Worm (Caenorhabditis elegans) whole organism, young adult: ENCODE measurements around the gene sde-2.
A peak's percentile ranks its signal among the peaks of the same experiment; 100 is the strongest.

Source experiments
- B0336.3 ChIP-seq: fragments of 200-800 bp; sonication (Bioruptor generic); IDR thresholded peaks from 2 replicates; pipeline ENCODE4 v1.3.6; 2022; ENCODE audit warnings: missing genetic modification characterization, missing compliant biosample characterization
- C17E4.6 ChIP-seq: fragments of 200-800 bp; sonication (Bioruptor generic); IDR thresholded peaks from 2 replicates; pipeline ENCODE4 v1.3.6; 2022; ENCODE audit warnings: missing genetic modification reagents, missing genetic modification characterization, missing compliant biosample characterization
- D2030.7 ChIP-seq: fragments of 200-800 bp; sonication (Bioruptor generic); IDR thresholded peaks from 2 replicates; pipeline ENCODE4 v1.3.6; 2022; ENCODE audit warnings: missing genetic modification reagents, missing genetic modification characterization, missing compliant biosample characterization
- F52B5.7 ChIP-seq: sonication (generic microtip); optimal IDR thresholded peaks from 2 replicates; lab custom pipeline; 2016; ENCODE audit warnings: mild to moderate bottlenecking, missing genetic modification characterization, missing compliant biosample characterization
- Y53G8AR.9 ChIP-seq: fragments of 200-800 bp; sonication (Bioruptor generic); conservative IDR thresholded peaks from 2 replicates; pipeline ENCODE4 v1.3.6; 2022; ENCODE audit warnings: missing genetic modification reagents, missing genetic modification characterization, missing compliant biosample characterization
- Y56A3A.18 ChIP-seq: fragments of 200-800 bp; sonication (Bioruptor generic); IDR thresholded peaks from 2 replicates; pipeline ENCODE4 v1.3.6; 2022; ENCODE audit warnings: missing genetic modification reagents, missing genetic modification characterization, missing compliant biosample characterization
- Y79H2A.3 ChIP-seq: fragments of 200-800 bp; sonication (Bioruptor generic); conservative IDR thresholded peaks from 2 replicates; pipeline ENCODE4 v1.3.6; 2022; ENCODE audit warnings: missing genetic modification reagents, missing genetic modification characterization, missing compliant biosample characterization
- ZK185.1 ChIP-seq: sonication (generic microtip); optimal IDR thresholded peaks from 2 replicates; lab custom pipeline; 2016; ENCODE audit warnings: mild to moderate bottlenecking, missing genetic modification characterization, missing compliant biosample characterization; ENCODE audit not compliant: poor library complexity, severe bottlenecking
- aptf-3 ChIP-seq: fragments of 200-800 bp; sonication (Bioruptor generic); IDR thresholded peaks from 2 replicates; pipeline ENCODE4 v1.3.6; 2022; ENCODE audit warnings: missing genetic modification characterization, missing compliant biosample characterization
- atf-7 ChIP-seq: sonication (generic microtip); optimal IDR thresholded peaks from 2 replicates; lab custom pipeline; 2017; ENCODE audit warnings: mild to moderate bottlenecking, missing genetic modification characterization, missing compliant biosample characterization
- athp-1 ChIP-seq: sonication (generic microtip); optimal IDR thresholded peaks from 2 replicates; lab custom pipeline; 2017; ENCODE audit warnings: mild to moderate bottlenecking, missing genetic modification characterization, missing compliant biosample characterization
- bed-1 ChIP-seq: fragments of 200-800 bp; sonication (Bioruptor generic); IDR thresholded peaks from 2 replicates; pipeline ENCODE4 v1.3.6; 2022; ENCODE audit warnings: missing genetic modification reagents, missing genetic modification characterization, missing compliant biosample characterization
- ccch-3 ChIP-seq: fragments of 200-800 bp; sonication (Bioruptor generic); optimal IDR thresholded peaks from 2 replicates; lab custom pipeline; 2018; ENCODE audit warnings: mild to moderate bottlenecking, missing genetic modification characterization, missing compliant biosample characterization
- cebp-1 ChIP-seq, 2 experiments: fragments of 200-800 bp in 1 of 2; sonication (Bioruptor generic) in 1 of 2; sonication (generic microtip) in 1 of 2; IDR thresholded peaks in 1 of 2; optimal IDR thresholded peaks in 1 of 2; 2 replicates each; pipeline versions ENCODE4 v1.3.6 to Lab custom; 2017 to 2022; ENCODE audit warnings: missing compliant biosample characterization in 2 of 2, missing genetic modification characterization in 2 of 2, mild to moderate bottlenecking in 1 of 2, missing genetic modification reagents in 1 of 2, moderate library complexity in 1 of 2
- efl-1 ChIP-seq: fragments of 150-350 bp; optimal IDR thresholded peaks from 2 replicates; lab custom pipeline; 2014; ENCODE audit warnings: missing biosample characterization, missing genetic modification reagents, missing genetic modification characterization
- egl-44 ChIP-seq: fragments of 200-800 bp; sonication (Bioruptor generic); IDR thresholded peaks from 2 replicates; pipeline ENCODE4 v1.3.6; 2022; ENCODE audit warnings: missing genetic modification reagents, missing genetic modification characterization, missing compliant biosample characterization
- egrh-3 ChIP-seq: fragments of 200-800 bp; sonication (Bioruptor generic); IDR thresholded peaks from 2 replicates; pipeline ENCODE4 v1.3.6; 2022; ENCODE audit warnings: missing genetic modification reagents, missing genetic modification characterization, missing compliant biosample characterization
- him-1 ChIP-seq: sonication (generic microtip); optimal IDR thresholded peaks from 2 replicates; lab custom pipeline; 2016; ENCODE audit warnings: missing genotype, missing genetic modification reagents, missing genetic modification characterization, missing compliant biosample characterization
- hlh-26 ChIP-seq: fragments of 200-800 bp; sonication (Bioruptor generic); conservative IDR thresholded peaks from 2 replicates; pipeline ENCODE4 v1.3.6; 2022; ENCODE audit warnings: missing genetic modification reagents, missing genetic modification characterization, missing compliant biosample characterization
- hmg-1.2 ChIP-seq: fragments of 200-800 bp; sonication (Bioruptor generic); IDR thresholded peaks from 2 replicates; pipeline ENCODE4 v1.3.6; 2022; ENCODE audit warnings: missing genetic modification reagents, missing genetic modification characterization, missing compliant biosample characterization
- hmg-20 ChIP-seq: fragments of 200-800 bp; sonication (Bioruptor generic); IDR thresholded peaks from 2 replicates; pipeline ENCODE4 v1.3.6; 2022; ENCODE audit warnings: missing genetic modification reagents, missing genetic modification characterization, missing compliant biosample characterization
- lin-26 ChIP-seq: fragments of 200-800 bp; sonication (Bioruptor generic); IDR thresholded peaks from 2 replicates; pipeline ENCODE4 v1.3.6; 2022; ENCODE audit warnings: missing genetic modification reagents, missing genetic modification characterization, missing compliant biosample characterization
- lin-54 ChIP-seq: fragments of 200-800 bp; sonication (Bioruptor generic); optimal IDR thresholded peaks from 2 replicates; lab custom pipeline; 2018; ENCODE audit warnings: mild to moderate bottlenecking, missing genetic modification characterization, missing compliant biosample characterization
- lsl-1 ChIP-seq: fragments of 200-800 bp; sonication (Bioruptor generic); optimal IDR thresholded peaks from 2 replicates; lab custom pipeline; 2018; ENCODE audit warnings: mild to moderate bottlenecking, missing genetic modification characterization, moderate library complexity, missing compliant biosample characterization
- madf-10 ChIP-seq: sonication (generic microtip); optimal IDR thresholded peaks from 2 replicates; lab custom pipeline; 2016; ENCODE audit warnings: mild to moderate bottlenecking, missing genetic modification characterization, missing compliant biosample characterization
- madf-3 ChIP-seq: fragments of 200-800 bp; sonication (Bioruptor generic); IDR thresholded peaks from 2 replicates; pipeline ENCODE4 v1.3.6; 2022; ENCODE audit warnings: missing genetic modification reagents, missing genetic modification characterization, missing compliant biosample characterization
- madf-6 ChIP-seq: fragments of 200-800 bp; sonication (Bioruptor generic); IDR thresholded peaks from 2 replicates; pipeline ENCODE4 v1.3.6; 2022; ENCODE audit warnings: missing genetic modification reagents, missing genetic modification characterization, missing compliant biosample characterization
- madf-8 ChIP-seq: fragments of 200-800 bp; sonication (Bioruptor generic); conservative IDR thresholded peaks from 2 replicates; pipeline ENCODE4 v1.3.6; 2022; ENCODE audit warnings: missing genetic modification reagents, missing genetic modification characterization, missing compliant biosample characterization
- nhr-120 ChIP-seq: fragments of 200-800 bp; sonication (Bioruptor generic); IDR thresholded peaks from 2 replicates; pipeline ENCODE4 v1.3.6; 2022; ENCODE audit warnings: missing genetic modification characterization, missing compliant biosample characterization
- nhr-27 ChIP-seq: fragments of 200-800 bp; sonication (Bioruptor generic); optimal IDR thresholded peaks from 2 replicates; lab custom pipeline; 2018; ENCODE audit warnings: mild to moderate bottlenecking, missing genetic modification characterization, moderate library complexity, missing compliant biosample characterization
- snpc-1.1 ChIP-seq: sonication (generic microtip); optimal IDR thresholded peaks from 2 replicates; lab custom pipeline; 2017; ENCODE audit warnings: missing genetic modification characterization, mild to moderate bottlenecking, missing compliant biosample characterization, antibody characterized with exemption, moderate library complexity, missing genotype, missing genetic modification reagents; ENCODE audit not compliant: insufficient read depth
- snpc-3.4 ChIP-seq: sonication (generic microtip); optimal IDR thresholded peaks from 2 replicates; lab custom pipeline; 2017; ENCODE audit warnings: missing genetic modification characterization, mild to moderate bottlenecking, missing compliant biosample characterization, antibody characterized with exemption, moderate library complexity, missing genotype, missing genetic modification reagents
- tbp1 ChIP-seq: fragments of 200-800 bp; sonication (Bioruptor generic); optimal IDR thresholded peaks from 2 replicates; lab custom pipeline; 2018; ENCODE audit warnings: mild to moderate bottlenecking, missing genetic modification characterization, missing compliant biosample characterization
- zfh-2 ChIP-seq: fragments of 200-800 bp; sonication (Bioruptor generic); conservative IDR thresholded peaks from 2 replicates; pipeline ENCODE4 v1.3.6; 2022; ENCODE audit warnings: missing genetic modification reagents, missing genetic modification characterization, missing compliant biosample characterization
- zim-3 ChIP-seq: sonication (generic microtip); optimal IDR thresholded peaks from 2 replicates; lab custom pipeline; 2017; ENCODE audit warnings: mild to moderate bottlenecking, missing genetic modification characterization, moderate library complexity, missing compliant biosample characterization
- ztf-26 ChIP-seq: sonication (generic microtip); optimal IDR thresholded peaks from 2 replicates; lab custom pipeline; 2017; ENCODE audit warnings: missing genetic modification characterization, missing compliant biosample characterization
- ztf-28 ChIP-seq: fragments of 200-800 bp; sonication (Bioruptor generic); IDR thresholded peaks from 2 replicates; pipeline ENCODE4 v1.3.6; 2022; ENCODE audit warnings: missing genetic modification reagents, missing genetic modification characterization, missing compliant biosample characterization
- ztf-6 ChIP-seq: fragments of 200-800 bp; sonication (Bioruptor generic); IDR thresholded peaks from 2 replicates; pipeline ENCODE4 v1.3.6; 2022; ENCODE audit warnings: missing genetic modification reagents, missing genetic modification characterization, missing compliant biosample characterization

The sde-2 gene

DNA sequence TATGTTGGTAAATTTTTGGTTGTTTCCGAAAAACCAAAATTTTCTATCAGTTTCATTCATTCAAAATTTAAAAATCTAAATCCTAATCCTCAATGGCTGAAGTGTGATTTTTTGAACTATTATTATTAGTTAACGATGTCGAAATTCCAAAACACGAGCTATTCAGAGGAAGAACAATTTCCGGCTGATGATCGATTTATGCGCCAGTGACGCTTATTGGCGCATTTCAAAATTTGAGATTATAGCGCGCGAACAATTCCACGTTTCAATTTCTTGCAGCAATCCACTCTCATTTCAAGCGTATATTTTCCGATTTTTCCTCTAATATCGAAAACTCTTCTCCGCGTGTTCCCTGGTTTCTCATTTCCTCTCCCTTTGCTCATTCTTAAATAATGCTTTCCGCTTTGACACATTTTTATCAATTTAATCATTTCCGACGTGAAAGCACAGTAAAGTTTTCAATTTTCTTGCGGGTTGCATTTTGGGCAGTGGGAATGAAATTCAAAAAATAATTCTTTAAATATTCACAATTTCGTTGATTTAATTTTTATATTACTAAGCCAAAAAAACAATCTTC is 37.1 kb downstream of the sde-2 start (continued):
- TF ChIP-seq tbp1 (GFP tag; lab: Kevin White, UChicago) (peak; percentile 18), zfh-2 (no peak), snpc-3.4 (tag; lab: Kevin White, UChicago) (peak; percentile 46), zim-3 (tag; lab: Kevin White, UChicago) (no peak), hmg-20 (GFP tag; lab: Robert Waterston, UW) (0 out of 2 replicates have a peak, but pooled peaks have one; percentile 32), hlh-26 (no peak), Y56A3A.18 (GFP tag; lab: Robert Waterston, UW) (peak; percentile 15; the same call in 1 of the 2 replicates), B0336.3 (GFP tag; lab: Robert Waterston, UW) (0 out of 2 replicates have a peak, but pooled peaks have one; percentile 20), lin-54 (GFP tag; lab: Kevin White, UChicago) (peak; percentile 38), nhr-27 (tag; lab: Kevin White, UChicago) (no peak), cebp-1 (GFP tag; IDR thresholded peaks at IDR 0.05; lab: Robert Waterston, UW) (no peak), cebp-1 (tag; optimal IDR thresholded peaks at IDR 0.05; lab: Kevin White, UChicago) (peak; percentile 70), ztf-26 (no peak), aptf-3 (GFP tag; lab: Robert Waterston, UW) (no peak), madf-8 (GFP tag; lab: Robert Waterston, UW) (peak; percentile 26; the same call in 1 of the 2 replicates), lsl-1 (GFP tag; lab: Kevin White, UChicago) (peak; percentile 46), C17E4.6 (no peak), efl-1 (GFP tag; lab: Kevin White, UChicago) (peak; percentile 59), bed-1 (GFP tag; lab: Robert Waterston, UW) (no peak), egrh-3 (GFP tag; lab: Robert Waterston, UW) (no peak), atf-7 (tag; lab: Kevin White, UChicago) (peak; percentile 38), Y79H2A.3 (GFP tag; lab: Robert Waterston, UW) (no peak), madf-3 (GFP tag; lab: Robert Waterston, UW) (peak; percentile 67; the same call in 1 of the 2 replicates), madf-10 (tag; lab: Kevin White, UChicago) (no peak), Y53G8AR.9 (GFP tag; lab: Robert Waterston, UW) (0 out of 2 replicates have a peak, but pooled peaks have one; percentile 68), D2030.7 (GFP tag; lab: Robert Waterston, UW) (peak; percentile 68), ZK185.1 (tag; lab: Kevin White, UChicago) (peak; percentile 2), ztf-28 (GFP tag; lab: Robert Waterston, UW) (no peak), nhr-120 (GFP tag; lab: Robert Waterston, UW) (no peak)

DNA sequence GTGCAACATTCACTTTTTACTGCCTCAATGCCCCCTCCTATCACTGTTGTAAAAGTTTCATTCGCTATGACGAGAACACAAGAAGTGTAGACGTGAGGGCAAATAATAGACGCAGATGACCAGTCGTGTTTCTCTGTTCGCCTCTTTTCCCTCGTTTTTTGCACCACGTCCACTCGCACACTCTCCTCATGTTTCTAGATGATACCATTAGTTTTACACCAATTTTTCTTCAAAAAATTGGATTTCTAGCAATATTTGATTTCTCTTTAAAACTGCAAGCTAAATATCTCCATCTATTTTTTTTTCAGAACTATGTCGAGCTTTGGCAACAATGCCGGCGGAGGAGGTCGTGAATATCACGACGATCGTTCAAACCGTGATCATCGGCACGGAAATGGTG is 37.7 kb downstream of the sde-2 start, which contains the start of gene rde-12:
rde-12 (plus strand) TSS at position 301 of the 400 bp plus-strand sequence.
- TF ChIP-seq ccch-3 (GFP tag; lab: Kevin White, UChicago) (no peak), madf-6 (GFP tag; lab: Robert Waterston, UW) (0 out of 2 replicates have a peak, but pooled peaks have one; percentile 5), lin-26 (GFP tag; lab: Robert Waterston, UW) (0 out of 2 replicates have a peak, but pooled peaks have one; percentile 32), ztf-6 (GFP tag; lab: Robert Waterston, UW) (no peak), snpc-1.1 (no peak), egl-44 (GFP tag; lab: Robert Waterston, UW) (0 out of 2 replicates have a peak, but pooled peaks have one; percentile 16), bed-1 (GFP tag; lab: Robert Waterston, UW) (no peak), F52B5.7 (tag; lab: Kevin White, UChicago) (peak; percentile 20), cebp-1 (GFP tag; IDR thresholded peaks at IDR 0.05; lab: Robert Waterston, UW) (no peak), cebp-1 (tag; optimal IDR thresholded peaks at IDR 0.05; lab: Kevin White, UChicago) (peak; percentile 27), hmg-1.2 (GFP tag; lab: Robert Waterston, UW) (peak; percentile 41; the same call in 1 of the 2 replicates), zim-3 (tag; lab: Kevin White, UChicago) (no peak), him-1 (tag; lab: Kevin White, UChicago) (no peak), athp-1 (no peak)
- TF ChIP-seq, all 124 proteins: peak for 6
